Worm (Caenorhabditis elegans) whole organism, early embryonic: ENCODE data around the gene Y45F3A.5.

Experiments
- B0310.2 ChIP-seq: sonication (generic microtip); optimal IDR thresholded peaks from 2 replicates; lab custom pipeline; 2016; ENCODE audit warnings: mild to moderate bottlenecking, missing genetic modification characterization, missing compliant biosample characterization
- ama-1 ChIP-seq: fragments of 150-350 bp; optimal IDR thresholded peaks from 2 replicates; lab custom pipeline; 2014
- ets-7 ChIP-seq: sonication (generic microtip); optimal IDR thresholded peaks from 2 replicates; lab custom pipeline; 2016; ENCODE audit warnings: missing genotype, missing genetic modification characterization, missing compliant biosample characterization
- flt-1 ChIP-seq: fragments of 200-800 bp; sonication (Bioruptor generic); IDR thresholded peaks from 2 replicates; pipeline ENCODE4 v1.3.6; 2022; ENCODE audit warnings: missing genetic modification characterization, missing compliant biosample characterization
- hmbx-1 ChIP-seq: sonication (generic microtip); optimal IDR thresholded peaks from 2 replicates; lab custom pipeline; 2016; ENCODE audit warnings: mild to moderate bottlenecking, missing genetic modification characterization, missing compliant biosample characterization
- hmg-4 ChIP-seq: fragments of 200-800 bp; sonication (Bioruptor generic); optimal IDR thresholded peaks from 2 replicates; lab custom pipeline; 2018; ENCODE audit warnings: mild to moderate bottlenecking, missing genetic modification characterization, missing compliant biosample characterization
- sea-1 ChIP-seq: fragments of 200-800 bp; sonication (Bioruptor generic); conservative IDR thresholded peaks from 2 replicates; pipeline ENCODE4 v1.3.6; 2022; ENCODE audit warnings: missing genetic modification characterization, missing compliant biosample characterization
- tbx-11 ChIP-seq: fragments of 200-800 bp; sonication (Bioruptor generic); IDR thresholded peaks from 2 replicates; pipeline ENCODE4 v1.3.6; 2022; ENCODE audit warnings: missing genetic modification characterization, missing compliant biosample characterization

DNA sequence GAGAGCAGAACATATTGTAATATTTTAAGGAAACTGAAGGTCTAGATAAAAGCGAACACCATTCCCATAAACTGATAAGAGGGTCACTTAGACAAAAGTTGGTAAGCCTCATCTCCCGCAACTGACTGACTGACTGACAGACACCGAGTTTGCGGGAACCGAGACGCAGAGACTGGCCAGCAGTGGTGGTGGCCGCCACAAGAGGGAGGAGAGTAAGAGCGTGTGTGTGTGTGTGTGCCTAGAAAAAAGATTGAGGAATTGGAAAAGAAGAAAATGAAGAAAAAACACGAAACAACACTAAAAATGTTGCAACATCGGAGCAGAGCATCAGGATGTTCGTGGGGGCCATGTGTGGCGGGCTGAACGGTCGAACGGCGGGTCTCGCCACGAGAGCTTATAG, 48.4 kb upstream of the Y45F3A.5 start:
- TF ChIP-seq sea-1: no peak
- no peak for TF ChIP-seq ama-1 (lab: Kevin White, UChicago)
- no peak for TF ChIP-seq B0310.2
- no peak for TF ChIP-seq tbx-11 (GFP tag; lab: Robert Waterston, UW)
- no peak for TF ChIP-seq ets-7
- TF ChIP-seq hmg-4 (GFP tag; lab: Kevin White, UChicago): no peak
- no peak for TF ChIP-seq flt-1 (GFP tag; lab: Robert Waterston, UW)
- TF ChIP-seq hmbx-1 (tag; lab: Kevin White, UChicago): no peak
